Worm (Caenorhabditis elegans) whole organism, L3 larva: ENCODE results near the gene F18E9.8.

Source experiments
- R02D3.7 ChIP-seq: fragments of 150-350 bp; optimal IDR thresholded peaks from 2 replicates; lab custom pipeline; 2014; ENCODE audit warnings: missing biosample characterization, missing genetic modification characterization
- ZK546.5 ChIP-seq: sonication (generic microtip); optimal IDR thresholded peaks from 2 replicates; lab custom pipeline; 2017; ENCODE audit warnings: missing biosample characterization, missing genetic modification characterization
- ama-1 ChIP-seq: fragments of 150-350 bp; optimal IDR thresholded peaks from 2 replicates; lab custom pipeline; 2018
- ceh-16 ChIP-seq: sonication (generic microtip); optimal IDR thresholded peaks from 2 replicates; lab custom pipeline; 2017; ENCODE audit warnings: missing biosample characterization, missing genetic modification characterization
- daf-12 ChIP-seq: fragments of 150-350 bp; optimal IDR thresholded peaks from 2 replicates; lab custom pipeline; 2014; ENCODE audit warnings: missing biosample characterization, missing genetic modification reagents, missing genetic modification characterization
- fkh-2 ChIP-seq: fragments of 150-350 bp; optimal IDR thresholded peaks from 2 replicates; lab custom pipeline; 2014; ENCODE audit warnings: missing biosample characterization, missing genetic modification reagents, missing genetic modification characterization
- lin-15B ChIP-seq: fragments of 150-350 bp; optimal IDR thresholded peaks from 2 replicates; lab custom pipeline; 2014; ENCODE audit warnings: missing biosample characterization, missing genetic modification characterization
- mdl-1 ChIP-seq: fragments of 150-350 bp; optimal IDR thresholded peaks from 2 replicates; lab custom pipeline; 2014; ENCODE audit warnings: missing biosample characterization, missing genetic modification characterization
- nhr-237 ChIP-seq: fragments of 150-350 bp; optimal IDR thresholded peaks from 2 replicates; lab custom pipeline; 2014; ENCODE audit warnings: missing biosample characterization, missing genetic modification characterization
- nhr-25 ChIP-seq: sonication (generic microtip); optimal IDR thresholded peaks from 2 replicates; lab custom pipeline; 2017; ENCODE audit warnings: missing biosample characterization, missing genetic modification characterization
- nhr-28 ChIP-seq: fragments of 150-350 bp; optimal IDR thresholded peaks from 2 replicates; lab custom pipeline; 2014; ENCODE audit warnings: missing biosample characterization, missing genetic modification characterization
- pqm-1 ChIP-seq: fragments of 150-350 bp; optimal IDR thresholded peaks from 2 replicates; lab custom pipeline; 2017; ENCODE audit warnings: missing biosample characterization, missing genetic modification characterization, inconsistent platforms
- snpc-4 ChIP-seq: fragments of 150-350 bp; optimal IDR thresholded peaks from 2 replicates; lab custom pipeline; 2014; ENCODE audit warnings: missing biosample characterization, missing genetic modification characterization
- ztf-11 ChIP-seq: fragments of 150-350 bp; optimal IDR thresholded peaks from 2 replicates; lab custom pipeline; 2014; ENCODE audit warnings: missing biosample characterization, missing genetic modification characterization

DNA sequence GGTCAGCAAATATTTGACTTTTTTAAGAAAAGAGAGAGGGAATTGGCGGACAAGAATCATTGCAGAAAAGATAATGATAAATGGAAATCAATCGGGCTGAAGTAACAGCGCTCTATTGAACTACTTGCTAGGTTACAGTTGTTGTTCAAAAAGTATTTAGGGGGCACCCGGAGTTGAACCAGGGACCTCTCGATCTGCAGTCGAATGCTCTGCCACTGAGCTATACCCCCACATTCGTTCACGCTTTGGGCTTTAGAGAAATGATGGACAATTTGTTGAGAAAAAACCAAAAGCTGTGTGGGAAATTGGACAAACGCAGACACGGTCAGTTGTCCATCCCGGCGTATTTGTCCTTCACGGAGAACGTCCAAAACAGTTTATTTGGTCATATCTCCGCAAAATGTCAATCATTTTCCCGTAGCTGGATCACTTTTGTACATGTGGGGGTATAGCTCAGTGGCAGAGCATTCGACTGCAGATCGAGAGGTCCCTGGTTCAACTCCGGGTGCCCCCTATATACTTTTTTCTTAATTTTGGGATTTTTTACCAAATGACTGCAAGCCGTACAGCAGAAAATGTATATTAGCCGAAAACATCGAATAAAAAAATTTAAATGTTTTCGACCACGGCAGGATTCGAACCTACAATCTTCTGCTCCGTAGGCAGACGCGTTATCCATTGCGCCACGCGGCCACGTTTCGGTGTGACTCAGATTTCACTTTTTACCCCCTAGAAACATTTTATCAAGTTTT is 42.7 kb upstream of the F18E9.8 start:
- TF ChIP-seq nhr-237 (tag; lab: Kevin White, UChicago) (no peak), ZK546.5 (no peak), ama-1 (lab: Kevin White, UChicago) (no peak), ztf-11 (tag; lab: Kevin White, UChicago) (no peak), ceh-16 (tag; lab: Kevin White, UChicago) (no peak), nhr-28 (no peak), mdl-1 (tag; lab: Kevin White, UChicago) (no peak), nhr-25 (tag; lab: Kevin White, UChicago) (peak; percentile 46), snpc-4 (tag; lab: Kevin White, UChicago) (no peak), R02D3.7 (tag; lab: Kevin White, UChicago) (no peak), fkh-2 (tag; lab: Kevin White, UChicago) (no peak), pqm-1 (tag; lab: Kevin White, UChicago) (no peak), daf-12 (no peak), lin-15B (tag; lab: Kevin White, UChicago) (no peak)
